Fruit fly (Drosophila melanogaster): ENCODE results near the gene CG4835.

dm6 chr3L:5511959-5512358 lies 32.4 kb downstream of the CG4835 start:
- no peak for TF ChIP-seq CG8478 (optimal IDR thresholded peaks at IDR 0.05)
- TF ChIP-seq CTCF (optimal IDR thresholded peaks at IDR 0.05) = no peak

Measured in S2 (cell line).